ENCODE assay signal across 5 fruit fly cellular contexts in the genomic region with DNA sequence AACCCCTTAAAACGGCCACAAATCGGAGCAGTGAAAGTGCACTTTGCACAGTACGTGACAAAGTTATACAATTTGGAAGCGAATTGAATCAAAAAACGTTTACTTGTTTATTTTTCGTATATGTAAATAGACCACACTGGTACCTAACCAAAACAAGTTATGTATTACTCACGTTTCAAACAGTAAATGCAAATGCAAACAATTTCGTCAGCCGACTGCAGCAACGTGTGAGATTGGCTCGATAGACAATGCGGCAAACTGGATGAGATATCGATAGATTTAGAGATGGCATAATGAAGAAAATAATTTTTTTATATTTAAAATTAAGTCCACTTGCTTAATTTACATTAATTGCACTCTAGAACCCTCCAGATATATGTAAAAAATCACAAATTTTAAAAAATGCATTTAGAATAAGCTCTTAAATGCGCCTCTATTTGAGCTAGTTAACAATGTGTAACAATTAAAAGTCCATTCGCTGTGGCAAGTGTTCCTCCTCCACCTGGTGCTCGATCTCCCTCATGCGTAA.
TF ChIP-seq lines count a peak whose summit lies in the region.

A gene (minus strand): TSS at position 257 of the 529 bp plus-strand sequence.

TF ChIP-seq in whole organism, adult, 20 proteins besides CTCF, POLR2A, EP300 and RAD21 (continued from another document):
- peak; percentile 40 for TF ChIP-seq CG1620 (GFP tag; optimal IDR thresholded peaks at IDR 0.05; lab: Kevin White, UChicago)
- TF ChIP-seq CG7045 (GFP tag; optimal IDR thresholded peaks at IDR 0.05; lab: Kevin White, UChicago), result peak; percentile 29
- peak; percentile 87 for TF ChIP-seq kay (GFP tag; lab: Kevin White, UChicago; ENCODE audit: borderline replicate concordance)

TF ChIP-seq in whole organism, embryonic, 481 proteins besides CTCF, POLR2A, EP300 and RAD21 (continued from another document and continues in another):
- TF ChIP-seq ap (GFP tag; IDR thresholded peaks at IDR 0.05; lab: Robert Waterston, UW) (no peak), shn (GFP tag; optimal IDR thresholded peaks at IDR 0.05; lab: Kevin White, UChicago) (no peak), CrebB (tag; optimal IDR thresholded peaks at IDR 0.05; lab: Kevin White, UChicago) (no peak), CG8281 (tag; optimal IDR thresholded peaks at IDR 0.05; lab: Kevin White, UChicago) (no peak), ac (GFP tag; optimal IDR thresholded peaks at IDR 0.05; lab: Kevin White, UChicago) (no peak), Vsx1 (GFP tag; optimal IDR thresholded peaks at IDR 0.05; lab: Kevin White, UChicago) (no peak), nerfin-1 (tag; optimal IDR thresholded peaks at IDR 0.05; lab: Kevin White, UChicago) (peak; percentile 30), p53 (GFP tag; optimal IDR thresholded peaks at IDR 0.05; lab: Kevin White, UChicago) (no peak), sob (GFP tag; IDR thresholded peaks at IDR 0.05; lab: Robert Waterston, UW) (no peak; the same call in 1 of the 2 replicates), prd (optimal IDR thresholded peaks at IDR 0.05; lab: Kevin White, UChicago) (no peak), prd (GFP tag; IDR thresholded peaks at IDR 0.05; lab: Robert Waterston, UW) (0 out of 3 replicates have a peak, but pooled peaks have one; percentile 7), bsh (GFP tag; optimal IDR thresholded peaks at IDR 0.05; lab: Kevin White, UChicago) (peak; percentile 8 to 35), B-H1 (GFP tag; IDR thresholded peaks at IDR 0.05; lab: Robert Waterston, UW) (no peak), onecut (GFP tag; IDR thresholded peaks at IDR 0.05; lab: Robert Waterston, UW) (peak; percentile 10; the same call in 1 of the 2 replicates), CG12299 (tag; optimal IDR thresholded peaks at IDR 0.05; lab: Kevin White, UChicago) (no peak), sisA (GFP tag; IDR thresholded peaks at IDR 0.05; lab: Robert Waterston, UW) (no peak), pita (GFP tag; optimal IDR thresholded peaks at IDR 0.05; lab: Kevin White, UChicago) (no peak), stwl (tag; optimal IDR thresholded peaks at IDR 0.05; lab: Kevin White, UChicago) (peak; percentile 45), ATbp (GFP tag; optimal IDR thresholded peaks at IDR 0.05; lab: Kevin White, UChicago) (peak; percentile 44), Sry-β (GFP tag; optimal IDR thresholded peaks at IDR 0.05; lab: Kevin White, UChicago) (no peak), Sox100B (GFP tag; optimal IDR thresholded peaks at IDR 0.05; lab: Kevin White, UChicago) (peak; percentile 26), Ets97D (GFP tag; optimal IDR thresholded peaks at IDR 0.05; lab: Kevin White, UChicago) (peak; percentile 10), nerfin-2 (GFP tag; IDR thresholded peaks at IDR 0.05; lab: Robert Waterston, UW; ENCODE audit: partially characterized antibody) (peak; percentile 36; the same call in 1 of the 2 replicates), CG13287 (GFP tag; IDR thresholded peaks at IDR 0.05; lab: Robert Waterston, UW; ENCODE audit: partially characterized antibody) (peak; percentile 83), Oaz (GFP tag; IDR thresholded peaks at IDR 0.05; lab: Robert Waterston, UW) (no peak), Fer1 (GFP tag; optimal IDR thresholded peaks at IDR 0.05; lab: Kevin White, UChicago) (peak; percentile 57), CG18476 (GFP tag; optimal IDR thresholded peaks at IDR 0.05; lab: Kevin White, UChicago) (peak; percentile 12), CG2199 (GFP tag; IDR thresholded peaks at IDR 0.05; lab: Robert Waterston, UW) (no peak), wdn (GFP tag; IDR thresholded peaks at IDR 0.05; lab: Robert Waterston, UW) (no peak), abd-A (tag; optimal IDR thresholded peaks at IDR 0.05; lab: Kevin White, UChicago) (no peak)

TF ChIP-seq in whole organism, prepupa, 60 proteins besides CTCF, POLR2A, EP300 and RAD21 (continued from another document and continues in another):
- TF ChIP-seq fd85E (GFP tag; optimal IDR thresholded peaks at IDR 0.05; lab: Kevin White, UChicago), result peak; percentile 9
- TF ChIP-seq svp (GFP tag; lab: Kevin White, UChicago), result peak; percentile 69
- TF ChIP-seq topi (GFP tag; optimal IDR thresholded peaks at IDR 0.05; lab: Kevin White, UChicago), result peak; percentile 44
- TF ChIP-seq CG11294 (GFP tag; IDR thresholded peaks at IDR 0.05; lab: Robert Waterston, UW), result no peak
- TF ChIP-seq Eip93F (GFP tag; optimal IDR thresholded peaks at IDR 0.05; lab: Kevin White, UChicago), result peak; percentile 9
- peak; percentile 14 for TF ChIP-seq CG32006 (GFP tag; optimal IDR thresholded peaks at IDR 0.05; lab: Kevin White, UChicago)
- TF ChIP-seq Sox102F (GFP tag; optimal IDR thresholded peaks at IDR 0.05; lab: Kevin White, UChicago), result peak; percentile 52
- peak; percentile 45 for TF ChIP-seq Sox14 (GFP tag; optimal IDR thresholded peaks at IDR 0.05; lab: Kevin White, UChicago)
- TF ChIP-seq CG1621 (tag; optimal IDR thresholded peaks at IDR 0.05; lab: Kevin White, UChicago), result no peak
- peak; percentile 64 for TF ChIP-seq Blimp-1 (GFP tag; optimal IDR thresholded peaks at IDR 0.05; lab: Kevin White, UChicago)
- no peak for TF ChIP-seq CG7368 (GFP tag; optimal IDR thresholded peaks at IDR 0.05; lab: Kevin White, UChicago)
- no peak for TF ChIP-seq Ets21C (GFP tag; optimal IDR thresholded peaks at IDR 0.05; lab: Kevin White, UChicago)
- no peak for TF ChIP-seq CG8319 (GFP tag; optimal IDR thresholded peaks at IDR 0.05; lab: Kevin White, UChicago)
- peak; percentile 66 for TF ChIP-seq fkh (GFP tag; optimal IDR thresholded peaks at IDR 0.05; lab: Kevin White, UChicago)
- TF ChIP-seq CG31627 (GFP tag; optimal IDR thresholded peaks at IDR 0.05; lab: Kevin White, UChicago), result peak; percentile 19
- TF ChIP-seq CG8632 (GFP tag; optimal IDR thresholded peaks at IDR 0.05; lab: Kevin White, UChicago), result peak; percentile 2
- peak; percentile 42 for TF ChIP-seq pdm3 (GFP tag; optimal IDR thresholded peaks at IDR 0.05; lab: Kevin White, UChicago)
- TF ChIP-seq eg (GFP tag; IDR thresholded peaks at IDR 0.05; lab: Robert Waterston, UW), result 0 out of 3 replicates have a peak, but pooled peaks have one; percentile 48
- no peak for TF ChIP-seq dac (GFP tag; optimal IDR thresholded peaks at IDR 0.05; lab: Kevin White, UChicago)
- TF ChIP-seq Hr4 (GFP tag; optimal IDR thresholded peaks at IDR 0.05; lab: Kevin White, UChicago), result peak; percentile 48
- TF ChIP-seq lz (GFP tag; optimal IDR thresholded peaks at IDR 0.05; lab: Kevin White, UChicago), result peak; percentile 38
- TF ChIP-seq Lpt (GFP tag; optimal IDR thresholded peaks at IDR 0.05; lab: Kevin White, UChicago), result no peak
- TF ChIP-seq dsx (GFP tag; optimal IDR thresholded peaks at IDR 0.05; lab: Kevin White, UChicago; ENCODE audit: poor library complexity, severe bottlenecking), result peak; percentile 46
- TF ChIP-seq Met (GFP tag; optimal IDR thresholded peaks at IDR 0.05; lab: Kevin White, UChicago), result peak; percentile 52
- TF ChIP-seq cyc (GFP tag; optimal IDR thresholded peaks at IDR 0.05; lab: Kevin White, UChicago), result peak; percentile 29
- TF ChIP-seq CG3919 (GFP tag; optimal IDR thresholded peaks at IDR 0.05; lab: Kevin White, UChicago), result peak; percentile 48
- TF ChIP-seq CG3032 (tag; optimal IDR thresholded peaks at IDR 0.05; lab: Kevin White, UChicago), result peak; percentile 8
- no peak for TF ChIP-seq fd59A (GFP tag; optimal IDR thresholded peaks at IDR 0.05; lab: Kevin White, UChicago)
- TF ChIP-seq CG11762 (GFP tag; optimal IDR thresholded peaks at IDR 0.05; lab: Kevin White, UChicago; ENCODE audit: insufficient read depth), result no peak
- peak; percentile 6 for TF ChIP-seq CG9139 (GFP tag; optimal IDR thresholded peaks at IDR 0.05; lab: Kevin White, UChicago)
- peak; percentile 39 for TF ChIP-seq CG15336 (GFP tag; IDR thresholded peaks at IDR 0.05; lab: Robert Waterston, UW)

TF ChIP-seq in whole organism, pupa, 21 proteins besides CTCF, POLR2A, EP300 and RAD21 (continued from another document):
- TF ChIP-seq CG10348 (GFP tag; IDR thresholded peaks at IDR 0.05; lab: Robert Waterston, UW), result no peak

TF ChIP-seq in whole organism, wandering third instar larva, 38 proteins besides CTCF, POLR2A, EP300 and RAD21 (continued from another document):
- TF ChIP-seq ey (GFP tag; optimal IDR thresholded peaks at IDR 0.05; lab: Kevin White, UChicago) (peak; percentile 42), Vsx2 (GFP tag; optimal IDR thresholded peaks at IDR 0.05; lab: Kevin White, UChicago; ENCODE audit: partially characterized antibody) (no peak), brk (GFP tag; optimal IDR thresholded peaks at IDR 0.05; lab: Kevin White, UChicago) (peak; percentile 65), Dif (GFP tag; optimal IDR thresholded peaks at IDR 0.05; lab: Kevin White, UChicago; ENCODE audit: partially characterized antibody) (no peak), foxo (GFP tag; optimal IDR thresholded peaks at IDR 0.05; lab: Kevin White, UChicago) (peak in 1 of 2 experiments; percentile 66), N (GFP tag; optimal IDR thresholded peaks at IDR 0.05; lab: Kevin White, UChicago) (no peak), br (GFP tag; optimal IDR thresholded peaks at IDR 0.05; lab: Kevin White, UChicago) (peak; percentile 42), Sp1 (GFP tag; optimal IDR thresholded peaks at IDR 0.05; lab: Kevin White, UChicago) (peak; percentile 56), fru (GFP tag; optimal IDR thresholded peaks at IDR 0.05; lab: Kevin White, UChicago) (peak; percentile 63), jim (GFP tag; optimal IDR thresholded peaks at IDR 0.05; lab: Kevin White, UChicago) (no peak), Hr83 (GFP tag; optimal IDR thresholded peaks at IDR 0.05; lab: Kevin White, UChicago; ENCODE audit: poor library complexity, severe bottlenecking) (no peak), tai (GFP tag; optimal IDR thresholded peaks at IDR 0.05; lab: Kevin White, UChicago) (no peak), psq (GFP tag; optimal IDR thresholded peaks at IDR 0.05; lab: Kevin White, UChicago) (peak; percentile 52), sage (GFP tag; optimal IDR thresholded peaks at IDR 0.05; lab: Kevin White, UChicago) (peak; percentile 70), rgr (GFP tag; optimal IDR thresholded peaks at IDR 0.05; lab: Kevin White, UChicago) (peak; percentile 69), Rel (GFP tag; optimal IDR thresholded peaks at IDR 0.05; lab: Kevin White, UChicago) (no peak), Rel (tag; optimal IDR thresholded peaks at IDR 0.05; lab: Kevin White, UChicago) (peak; percentile 24)
TF ChIP-seq in whole organism, wandering third instar larva: peak in this region for 19.
